Worm (Caenorhabditis elegans): Measurements from ENCODE around the gene T16G12.12.

DNA sequence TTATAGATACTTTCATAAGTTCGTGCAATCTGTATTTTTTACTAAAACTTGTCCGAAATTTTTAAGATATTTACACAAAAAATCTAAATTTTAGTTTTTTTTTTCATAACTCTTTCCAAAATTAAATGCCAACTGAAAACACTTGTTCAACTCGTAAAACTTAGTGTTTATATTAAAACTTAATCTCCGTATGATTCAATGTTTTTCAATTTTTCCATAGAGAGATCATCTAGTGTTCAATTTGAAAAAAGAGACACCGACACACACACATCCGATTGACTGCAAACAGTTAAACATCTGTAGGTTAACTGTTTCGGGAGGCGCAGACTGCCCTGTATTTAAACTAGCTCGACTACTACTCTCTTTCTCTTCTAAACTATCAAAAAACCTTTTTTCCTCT lies 55.6 kb downstream of the T16G12.12 start, which contains the start of gene T16H12.9:
- TF ChIP-seq cog-1 (tag; optimal IDR thresholded peaks at IDR 0.05) = no peak
- TF ChIP-seq flt-1 (GFP tag; IDR thresholded peaks at IDR 0.05) = no peak
- TF ChIP-seq ztf-29 (GFP tag; IDR thresholded peaks at IDR 0.05) = no peak

Data from whole organism, midembryonic.